Fruit fly (Drosophila melanogaster): ENCODE measurements around the gene f.
A peak's percentile ranks its signal among the peaks of the same experiment; 100 is the strongest.

The f gene

DNA sequence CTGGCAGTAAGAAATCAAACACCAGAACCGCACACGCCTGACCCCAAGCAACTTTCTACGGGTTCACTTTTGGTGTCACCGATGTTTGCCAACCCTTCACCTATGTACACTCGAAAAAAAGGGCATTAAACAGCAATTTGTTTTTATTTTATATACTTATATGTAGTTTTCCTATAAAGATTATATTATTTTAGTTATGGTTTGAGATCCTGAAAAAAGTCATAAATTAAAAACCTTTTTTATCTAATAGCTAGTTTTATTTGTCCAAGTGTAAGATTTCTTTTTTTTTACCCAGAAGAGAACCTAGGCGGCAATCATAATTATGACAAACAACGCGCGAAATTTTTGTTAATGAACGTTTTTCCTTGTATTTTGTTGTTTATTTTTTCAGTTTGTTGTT, 60.6 kb downstream of the f start (continued):
- TF ChIP-seq CoRest (tag; optimal IDR thresholded peaks at IDR 0.05): peak; percentile 20
- peak; percentile 52 for TF ChIP-seq CG10979 (tag; optimal IDR thresholded peaks at IDR 0.05)
- peak; percentile 13 for TF ChIP-seq tin (GFP tag; optimal IDR thresholded peaks at IDR 0.05)
- no peak for TF ChIP-seq Ravus (GFP tag; IDR thresholded peaks at IDR 0.05)
- TF ChIP-seq CG10209 (GFP tag; optimal IDR thresholded peaks at IDR 0.05): peak; percentile 49
- no peak for TF ChIP-seq Lhr (GFP tag; optimal IDR thresholded peaks at IDR 0.05)
- TF ChIP-seq psq (GFP tag; optimal IDR thresholded peaks at IDR 0.05): no peak
- no peak for TF ChIP-seq corto (GFP tag; optimal IDR thresholded peaks at IDR 0.05)
- TF ChIP-seq CG11085 (GFP tag; IDR thresholded peaks at IDR 0.05): no peak
- TF ChIP-seq CG12744 (GFP tag; optimal IDR thresholded peaks at IDR 0.05): no peak
- TF ChIP-seq CG3726 (GFP tag; IDR thresholded peaks at IDR 0.05): no peak
- TF ChIP-seq klu (GFP tag; IDR thresholded peaks at IDR 0.05): no peak
- no peak for TF ChIP-seq CG30020 (tag; optimal IDR thresholded peaks at IDR 0.05)
- no peak for TF ChIP-seq ase (GFP tag; IDR thresholded peaks at IDR 0.05)
- no peak for TF ChIP-seq Gsc (GFP tag; IDR thresholded peaks at IDR 0.05)
- TF ChIP-seq CG11696 (GFP tag; IDR thresholded peaks at IDR 0.05): 0 out of 2 replicates have a peak, but pooled peaks have one; percentile 24
- no peak for TF ChIP-seq CG12299 (tag; optimal IDR thresholded peaks at IDR 0.05)
- TF ChIP-seq gcm (GFP tag; optimal IDR thresholded peaks at IDR 0.05): no peak
- no peak for TF ChIP-seq Dfd (GFP tag; optimal IDR thresholded peaks at IDR 0.05)
- TF ChIP-seq luna (GFP tag; optimal IDR thresholded peaks at IDR 0.05): no peak
- no peak for TF ChIP-seq BEAF-32 (GFP tag; optimal IDR thresholded peaks at IDR 0.05)
- no peak for TF ChIP-seq wek (GFP tag; optimal IDR thresholded peaks at IDR 0.05)
- TF ChIP-seq D (optimal IDR thresholded peaks at IDR 0.05): no peak
- peak; percentile 7 for TF ChIP-seq D (GFP tag; optimal IDR thresholded peaks at IDR 0.05)
- TF ChIP-seq CG16779 (GFP tag; IDR thresholded peaks at IDR 0.05): no peak
- no peak for TF ChIP-seq CG7987 (GFP tag; optimal IDR thresholded peaks at IDR 0.05)
- TF ChIP-seq Elba2 (GFP tag; optimal IDR thresholded peaks at IDR 0.05): no peak
- TF ChIP-seq Rx (GFP tag; IDR thresholded peaks at IDR 0.05): no peak
- peak; percentile 39; the same call in 1 of the 2 replicates for TF ChIP-seq sob (GFP tag; IDR thresholded peaks at IDR 0.05)
- TF ChIP-seq pzg (GFP tag; optimal IDR thresholded peaks at IDR 0.05): no peak
- TF ChIP-seq CG17359 (tag; optimal IDR thresholded peaks at IDR 0.05): peak; percentile 69
- no peak for TF ChIP-seq E2f2 (GFP tag; IDR thresholded peaks at IDR 0.05)
- peak; percentile 39 for TF ChIP-seq fd96Cb (tag; optimal IDR thresholded peaks at IDR 0.05)
- TF ChIP-seq CG42726 (GFP tag; IDR thresholded peaks at IDR 0.05; ENCODE audit: partially characterized antibody): no peak
- TF ChIP-seq CG6791 (GFP tag; IDR thresholded peaks at IDR 0.05; ENCODE audit: partially characterized antibody): no peak
- peak; percentile 44; the same call in 1 of the 2 replicates for TF ChIP-seq Atf6 (GFP tag; IDR thresholded peaks at IDR 0.05)
- TF ChIP-seq fru (optimal IDR thresholded peaks at IDR 0.05): no peak
- peak; percentile 20 for TF ChIP-seq CG9437 (GFP tag; optimal IDR thresholded peaks at IDR 0.05)
- no peak for TF ChIP-seq Scr (GFP tag; IDR thresholded peaks at IDR 0.05; ENCODE audit: partially characterized antibody)
- peak; percentile 20 for TF ChIP-seq CG7556 (GFP tag; optimal IDR thresholded peaks at IDR 0.05)
- TF ChIP-seq ssp (GFP tag; IDR thresholded peaks at IDR 0.05): peak; percentile 34; the same call in 1 of the 2 replicates
- TF ChIP-seq Bdp1 (GFP tag; optimal IDR thresholded peaks at IDR 0.05): no peak
- TF ChIP-seq Med (GFP tag): peak; percentile 37
- TF ChIP-seq CG2202 (tag; optimal IDR thresholded peaks at IDR 0.05): no peak
- no peak for TF ChIP-seq ac (GFP tag; optimal IDR thresholded peaks at IDR 0.05)
- TF ChIP-seq ftz-f1 (GFP tag; optimal IDR thresholded peaks at IDR 0.05): no peak
- TF ChIP-seq CG6175 (GFP tag; IDR thresholded peaks at IDR 0.05): no peak
- TF ChIP-seq CG7357 (GFP tag; IDR thresholded peaks at IDR 0.05): peak; percentile 32; the same call in 1 of the 3 replicates
- peak; percentile 67 for TF ChIP-seq CG32532 (GFP tag; IDR thresholded peaks at IDR 0.05)
- TF ChIP-seq Max (GFP tag; optimal IDR thresholded peaks at IDR 0.05): peak; percentile 19
- TF ChIP-seq CG9932 (GFP tag; IDR thresholded peaks at IDR 0.05): peak; percentile 45
- no peak for TF ChIP-seq CG18011 (GFP tag; optimal IDR thresholded peaks at IDR 0.05)

All from whole organism, embryonic.